Worm (Caenorhabditis elegans): ENCODE measurements around the gene cutc-1.

cutc-1 gene

ce11 chrIII:8358213-8358672 is 45.2 kb downstream of the cutc-1 start, which contains the start of the genes R05D3.8 and rfp-1 (continued):
- TF ChIP-seq ceh-9 (tag; optimal IDR thresholded peaks at IDR 0.05): no peak
- peak; percentile 96 for TF ChIP-seq nfya-1 (tag; optimal IDR thresholded peaks at IDR 0.05; ENCODE audit: insufficient read depth)

ce11 chrIII:8356407-8356881 is 47.0 kb downstream of the cutc-1 start:
- TF ChIP-seq zag-1 (tag; optimal IDR thresholded peaks at IDR 0.05): no peak
- TF ChIP-seq pqm-1 (tag; optimal IDR thresholded peaks at IDR 0.05): peak; percentile 50
- no peak for TF ChIP-seq fos-1 (tag; optimal IDR thresholded peaks at IDR 0.05)
- TF ChIP-seq snpc-4 (tag; optimal IDR thresholded peaks at IDR 0.05): peak; percentile 70
- peak; percentile 95 for TF ChIP-seq hmg-11 (tag; optimal IDR thresholded peaks at IDR 0.05)
- TF ChIP-seq lin-15B (tag; optimal IDR thresholded peaks at IDR 0.05): peak; percentile 87
- TF ChIP-seq ztf-11 (tag; optimal IDR thresholded peaks at IDR 0.05): no peak
- TF ChIP-seq elt-3 (tag; optimal IDR thresholded peaks at IDR 0.05): no peak
- TF ChIP-seq tbx-2 (tag; optimal IDR thresholded peaks at IDR 0.05): no peak
- no peak for TF ChIP-seq ceh-16 (tag; optimal IDR thresholded peaks at IDR 0.05)
- TF ChIP-seq ztf-4 (tag; optimal IDR thresholded peaks at IDR 0.05): no peak
- TF ChIP-seq eor-1 (tag; optimal IDR thresholded peaks at IDR 0.05): no peak
- no peak for TF ChIP-seq aly-2 (tag; optimal IDR thresholded peaks at IDR 0.05)
- TF ChIP-seq jun-1 (tag; optimal IDR thresholded peaks at IDR 0.05): peak; percentile 80
- no peak for TF ChIP-seq ceh-82 (tag; optimal IDR thresholded peaks at IDR 0.05)
- no peak for TF ChIP-seq skn-1 (tag; optimal IDR thresholded peaks at IDR 0.05)
- TF ChIP-seq nhr-28 (tag; optimal IDR thresholded peaks at IDR 0.05): no peak
- no peak for TF ChIP-seq daf-12 (tag; optimal IDR thresholded peaks at IDR 0.05)
- peak; percentile 32 for TF ChIP-seq R02D3.7 (tag; optimal IDR thresholded peaks at IDR 0.05)
- TF ChIP-seq mdl-1 (tag; optimal IDR thresholded peaks at IDR 0.05): no peak
- peak; percentile 58 for TF ChIP-seq ceh-28 (tag; optimal IDR thresholded peaks at IDR 0.05)
- no peak for TF ChIP-seq sea-2 (GFP tag; optimal IDR thresholded peaks at IDR 0.05)
- TF ChIP-seq nhr-43 (tag; optimal IDR thresholded peaks at IDR 0.05; ENCODE audit: poor library complexity, severe bottlenecking): peak; percentile 51
- no peak for TF ChIP-seq nhr-67 (tag; optimal IDR thresholded peaks at IDR 0.05)
- no peak for TF ChIP-seq unc-62 (GFP tag; optimal IDR thresholded peaks at IDR 0.05)
- TF ChIP-seq fkh-10 (GFP tag; optimal IDR thresholded peaks at IDR 0.05): peak; percentile 11
- no peak for TF ChIP-seq fkh-2 (tag; optimal IDR thresholded peaks at IDR 0.05)
- TF ChIP-seq lsy-12 (tag; optimal IDR thresholded peaks at IDR 0.05): peak; percentile 49
- TF ChIP-seq ama-1 (optimal IDR thresholded peaks at IDR 0.05): peak; percentile 59
- TF ChIP-seq nhr-23 (tag; optimal IDR thresholded peaks at IDR 0.05): peak; percentile 46
- TF ChIP-seq ZK546.5 (tag; optimal IDR thresholded peaks at IDR 0.05): no peak
- TF ChIP-seq ceh-9 (tag; optimal IDR thresholded peaks at IDR 0.05): no peak
- TF ChIP-seq nfya-1 (tag; optimal IDR thresholded peaks at IDR 0.05; ENCODE audit: insufficient read depth): peak; percentile 87
- TF ChIP-seq nhr-12 (tag; optimal IDR thresholded peaks at IDR 0.05): no peak
- TF ChIP-seq nhr-11 (tag; optimal IDR thresholded peaks at IDR 0.05): peak; percentile 7
- no peak for TF ChIP-seq nhr-237 (tag; optimal IDR thresholded peaks at IDR 0.05)
- no peak for TF ChIP-seq unc-39 (tag; optimal IDR thresholded peaks at IDR 0.05)
- no peak for TF ChIP-seq nhr-77 (tag; optimal IDR thresholded peaks at IDR 0.05)
- TF ChIP-seq nhr-76 (tag; optimal IDR thresholded peaks at IDR 0.05): no peak
- no peak for TF ChIP-seq egl-27 (tag; optimal IDR thresholded peaks at IDR 0.05)
- peak; percentile 47 for TF ChIP-seq egl-5 (tag; optimal IDR thresholded peaks at IDR 0.05)
- peak; percentile 15 for TF ChIP-seq elt-1 (tag; optimal IDR thresholded peaks at IDR 0.05)
- TF ChIP-seq pha-4 (tag; optimal IDR thresholded peaks at IDR 0.05): peak; percentile 82
- peak; percentile 67 for TF ChIP-seq lin-39 (tag; optimal IDR thresholded peaks at IDR 0.05)
- TF ChIP-seq mml-1 (tag; optimal IDR thresholded peaks at IDR 0.05): no peak
- TF ChIP-seq elt-2 (tag; optimal IDR thresholded peaks at IDR 0.05): peak; percentile 49
- peak; percentile 73 for TF ChIP-seq nhr-25 (tag; optimal IDR thresholded peaks at IDR 0.05)

Measured in whole organism, L3 larva.